Worm (Caenorhabditis elegans) whole organism, L4/young adult: ENCODE results near the gene C02F12.8.

Experiments
- W03F9.2 ChIP-seq: fragments of 150-350 bp; optimal IDR thresholded peaks from 2 replicates; lab custom pipeline; 2014; ENCODE audit warnings: missing biosample characterization, missing genetic modification characterization
- dao-5 ChIP-seq: sonication (generic microtip); optimal IDR thresholded peaks from 2 replicates; lab custom pipeline; 2016; ENCODE audit warnings: missing genotype, missing genetic modification characterization, moderate library complexity, missing compliant biosample characterization
- him-1 ChIP-seq: sonication (generic microtip); optimal IDR thresholded peaks from 2 replicates; lab custom pipeline; 2016; ENCODE audit warnings: missing genotype, missing genetic modification reagents, missing genetic modification characterization, missing compliant biosample characterization

DNA sequence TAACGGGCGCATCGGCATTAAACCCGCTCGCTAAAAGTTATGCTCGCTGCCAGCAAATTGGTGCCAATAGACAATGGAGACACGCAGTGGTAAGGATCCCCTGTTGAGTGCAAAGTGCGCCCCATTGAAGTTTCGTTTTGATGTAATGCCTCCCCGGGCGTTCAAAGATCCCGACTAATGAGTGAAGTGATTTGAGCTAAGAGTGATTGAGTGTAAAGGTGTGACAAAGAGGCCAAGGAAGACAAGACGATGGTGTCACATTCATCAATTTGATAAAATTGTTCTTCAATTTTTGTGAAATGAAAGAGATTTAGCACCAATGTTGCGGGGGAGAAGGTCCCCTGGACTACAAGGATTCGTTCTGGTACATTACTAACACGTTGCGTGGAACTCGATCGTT is 10.0 kb downstream of the C02F12.8 start:
- TF ChIP-seq W03F9.2 (tag; lab: Kevin White, UChicago) (no peak), him-1 (tag; lab: Kevin White, UChicago) (no peak), dao-5 (no peak)
